Worm (Caenorhabditis elegans) whole organism, L1 larva: ENCODE data around the gene K08B12.3.
A peak's percentile ranks its signal among the peaks of the same experiment; 100 is the strongest.

Source experiments
- aly-2 ChIP-seq: fragments of 150-350 bp; optimal IDR thresholded peaks from 2 replicates; lab custom pipeline; 2014; ENCODE audit warnings: missing biosample characterization, missing genetic modification characterization
- ceh-90 ChIP-seq: sonication (generic microtip); optimal IDR thresholded peaks from 2 replicates; lab custom pipeline; 2016; ENCODE audit warnings: missing genetic modification characterization, missing compliant biosample characterization
- ces-1 ChIP-seq: fragments of 150-350 bp; optimal IDR thresholded peaks from 2 replicates; lab custom pipeline; 2014; ENCODE audit warnings: missing biosample characterization, missing genetic modification reagents, missing genetic modification characterization
- elt-3 ChIP-seq, 6 experiments: fragments of 150-350 bp in 1 of 6; sonication (generic microtip); optimal IDR thresholded peaks; 2 replicates each; lab custom pipeline; 2017 to 2018; ENCODE audit warnings: missing biosample characterization in 6 of 6, missing genetic modification characterization in 6 of 6, inconsistent platforms in 1 of 6
- fkh-10 ChIP-seq: sonication (generic microtip); optimal IDR thresholded peaks from 2 replicates; lab custom pipeline; 2017; ENCODE audit warnings: missing biosample characterization, missing genetic modification reagents, missing genetic modification characterization
- lin-13 ChIP-seq: fragments of 150-350 bp; optimal IDR thresholded peaks from 2 replicates; lab custom pipeline; 2014; ENCODE audit warnings: missing biosample characterization, missing genetic modification reagents, missing genetic modification characterization
- nhr-11 ChIP-seq: fragments of 150-350 bp; optimal IDR thresholded peaks from 2 replicates; lab custom pipeline; 2014; ENCODE audit warnings: missing biosample characterization, missing genetic modification characterization
- nhr-12 ChIP-seq: sonication (generic microtip); optimal IDR thresholded peaks from 2 replicates; lab custom pipeline; 2017; ENCODE audit warnings: missing biosample characterization, missing genetic modification characterization
- ztf-4 ChIP-seq: fragments of 150-350 bp; optimal IDR thresholded peaks from 2 replicates; lab custom pipeline; 2014; ENCODE audit warnings: missing biosample characterization, missing genetic modification characterization

- TF ChIP-seq elt-3 (tag; optimal IDR thresholded peaks at IDR 0.05; lab: Kevin White, UChicago) = peak in 2 of 6 experiments; percentile 51
- TF ChIP-seq lin-13 = no peak
- TF ChIP-seq nhr-12 (tag; lab: Kevin White, UChicago) = no peak
- TF ChIP-seq fkh-10 = no peak
- TF ChIP-seq ces-1 = no peak
- TF ChIP-seq nhr-11 (tag; lab: Kevin White, UChicago) = no peak
- no peak for TF ChIP-seq aly-2 (tag; lab: Kevin White, UChicago)
- no peak for TF ChIP-seq ztf-4 (tag; lab: Kevin White, UChicago)
- no peak for TF ChIP-seq ceh-90 (tag; lab: Kevin White, UChicago)
Observed at ce11 chrV:6243260-6243659, 8.3 kb downstream of the K08B12.3 start.
